Fruit fly (Drosophila melanogaster) whole organism, embryonic: ENCODE data around the gene P5cr-2.

Experiments used
- CG17802 ChIP-seq: fragments of 200-800 bp; sonication (Bioruptor generic); optimal IDR thresholded peaks from 2 replicates; lab custom pipeline; 2018; ENCODE audit warnings: missing biosample characterization, mild to moderate bottlenecking, missing genetic modification characterization, moderate library complexity
- danr ChIP-seq: fragments of 200-800 bp; sonication (Bioruptor generic); IDR thresholded peaks from 2 replicates; pipeline ENCODE4 v1.3.6; 2022; ENCODE audit warnings: missing biosample characterization, missing genetic modification characterization
- gt ChIP-seq: fragments of 200-800 bp; sonication (Bioruptor generic); IDR thresholded peaks from 2 replicates; pipeline ENCODE4 v1.3.6; 2022; ENCODE audit warnings: missing biosample characterization, missing genetic modification characterization
- nerfin-2 ChIP-seq: fragments of 200-800 bp; sonication (Bioruptor generic); IDR thresholded peaks from 2 replicates; pipeline ENCODE4 v1.3.6; 2022; ENCODE audit warnings: missing biosample characterization, missing genetic modification characterization; ENCODE audit not compliant: partially characterized antibody
- scrt ChIP-seq: fragments of 200-800 bp; sonication (Bioruptor generic); optimal IDR thresholded peaks from 2 replicates; lab custom pipeline; 2018; ENCODE audit warnings: missing biosample characterization, mild to moderate bottlenecking, missing genetic modification characterization, moderate library complexity

dm6 chr3R:17540497-17540822 lies 5.8 kb downstream of the P5cr-2 start:
- no peak for TF ChIP-seq nerfin-2 (GFP tag; lab: Robert Waterston, UW)
- TF ChIP-seq gt, result no peak
- no peak for TF ChIP-seq scrt (GFP tag; lab: Kevin White, UChicago)
- no peak for TF ChIP-seq danr (GFP tag; lab: Robert Waterston, UW)
- no peak for TF ChIP-seq CG17802
